Fruit fly (Drosophila melanogaster) whole organism, embryonic: ENCODE measurements around the gene Lrch.

Experiments used
- Adf1 ChIP-seq: fragments of 200-800 bp; sonication (Bioruptor generic); IDR thresholded peaks from 2 replicates; pipeline ENCODE4 v1.3.6; 2022; ENCODE audit warnings: missing biosample characterization, missing genetic modification characterization
- Aef1 ChIP-seq: fragments of 200-800 bp; sonication (Bioruptor generic); IDR thresholded peaks from 3 replicates; pipeline ENCODE4 v1.3.6; 2022; ENCODE audit warnings: missing biosample characterization, missing genetic modification characterization
- BEAF-32 ChIP-seq: fragments of 200-800 bp; sonication (Bioruptor generic); optimal IDR thresholded peaks from 3 replicates; lab custom pipeline; 2017; ENCODE audit warnings: missing biosample characterization, missing genetic modification characterization, mild to moderate bottlenecking, moderate library complexity, missing genetic modification reagents
- C15 ChIP-seq: fragments of 200-800 bp; sonication (Bioruptor generic); IDR thresholded peaks from 3 replicates; pipeline ENCODE4 v1.3.6; 2022; ENCODE audit warnings: missing biosample characterization, missing genetic modification characterization
- CG10462 ChIP-seq: fragments of 200-800 bp; sonication (Bioruptor generic); optimal IDR thresholded peaks from 2 replicates; lab custom pipeline; 2016; ENCODE audit warnings: missing biosample characterization, missing genetic modification characterization
- CG10543 ChIP-seq: fragments of 200-800 bp; sonication (Bioruptor generic); optimal IDR thresholded peaks from 3 replicates; lab custom pipeline; 2017; ENCODE audit warnings: missing biosample characterization, mild to moderate bottlenecking, missing genetic modification characterization, moderate library complexity
- CG11085 ChIP-seq: fragments of 200-800 bp; sonication (Bioruptor generic); IDR thresholded peaks from 2 replicates; pipeline ENCODE4 v1.3.6; 2022; ENCODE audit warnings: missing biosample characterization, missing genetic modification characterization
- CG12155 ChIP-seq: fragments of 200-800 bp; sonication (Bioruptor generic); optimal IDR thresholded peaks from 3 replicates; lab custom pipeline; 2016; ENCODE audit warnings: missing biosample characterization, missing genetic modification characterization
- CG13123 ChIP-seq: fragments of 200-800 bp; sonication (Bioruptor generic); optimal IDR thresholded peaks from 2 replicates; lab custom pipeline; 2016; ENCODE audit warnings: missing biosample characterization, missing genetic modification characterization
- CG15073 ChIP-seq: fragments of 200-800 bp; sonication (Bioruptor generic); optimal IDR thresholded peaks from 2 replicates; lab custom pipeline; 2016; ENCODE audit warnings: missing biosample characterization, missing genetic modification characterization
- CG16815 ChIP-seq: fragments of 200-800 bp; sonication (Bioruptor generic); optimal IDR thresholded peaks from 3 replicates; lab custom pipeline; 2017; ENCODE audit warnings: missing biosample characterization, mild to moderate bottlenecking, missing genetic modification characterization
- CG17186 ChIP-seq: fragments of 200-800 bp; sonication (Bioruptor generic); optimal IDR thresholded peaks from 3 replicates; lab custom pipeline; 2017; ENCODE audit warnings: missing biosample characterization, missing genetic modification reagents, missing genetic modification characterization
- CG17328 ChIP-seq: fragments of 200-800 bp; sonication (Bioruptor generic); IDR thresholded peaks from 2 replicates; pipeline ENCODE4 v1.3.6; 2022; ENCODE audit warnings: missing biosample characterization, missing genetic modification characterization
- CG18262 ChIP-seq: fragments of 200-800 bp; optimal IDR thresholded peaks from 3 replicates; lab custom pipeline; 2019; ENCODE audit warnings: missing biosample characterization, mild to moderate bottlenecking, missing genetic modification characterization, moderate library complexity
- CG32532 ChIP-seq: fragments of 200-800 bp; sonication (Bioruptor generic); IDR thresholded peaks from 2 replicates; pipeline ENCODE4 v1.3.6; 2022; ENCODE audit warnings: missing biosample characterization, missing genetic modification characterization
- CG33213 ChIP-seq: fragments of 200-800 bp; sonication (Bioruptor generic); optimal IDR thresholded peaks from 3 replicates; lab custom pipeline; 2016; ENCODE audit warnings: missing biosample characterization, missing genetic modification characterization
- CG34376 ChIP-seq: fragments of 200-800 bp; sonication (Bioruptor generic); optimal IDR thresholded peaks from 2 replicates; lab custom pipeline; 2018; ENCODE audit warnings: missing biosample characterization, mild to moderate bottlenecking, missing genetic modification characterization
- CG4707 ChIP-seq: fragments of 200-800 bp; sonication (Bioruptor generic); optimal IDR thresholded peaks from 2 replicates; lab custom pipeline; 2018; ENCODE audit warnings: missing biosample characterization, mild to moderate bottlenecking, missing genetic modification characterization, moderate library complexity
- CG6854 ChIP-seq: fragments of 200-800 bp; sonication (Bioruptor generic); optimal IDR thresholded peaks from 3 replicates; lab custom pipeline; 2017; ENCODE audit warnings: missing biosample characterization, mild to moderate bottlenecking, missing genetic modification characterization
- CG8765 ChIP-seq: fragments of 200-800 bp; sonication (Bioruptor generic); IDR thresholded peaks from 2 replicates; pipeline ENCODE4 v1.3.6; 2022; ENCODE audit warnings: missing biosample characterization, missing genetic modification characterization
- CG9797 ChIP-seq: fragments of 200-800 bp; sonication (Bioruptor generic); optimal IDR thresholded peaks from 3 replicates; lab custom pipeline; 2018; ENCODE audit warnings: missing biosample characterization, mild to moderate bottlenecking, missing genetic modification characterization
- CkIIα-i1 ChIP-seq: fragments of 200-800 bp; sonication (Bioruptor generic); IDR thresholded peaks from 2 replicates; pipeline ENCODE4 v1.3.6; 2022; ENCODE audit warnings: missing biosample characterization, missing genetic modification characterization
- Doc3 ChIP-seq: fragments of 200-800 bp; sonication (Bioruptor generic); IDR thresholded peaks from 3 replicates; pipeline ENCODE4 v1.3.6; 2022; ENCODE audit warnings: missing biosample characterization, missing genetic modification characterization; ENCODE audit not compliant: partially characterized antibody
- Drgx ChIP-seq: fragments of 200-800 bp; sonication (Bioruptor generic); IDR thresholded peaks from 2 replicates; pipeline ENCODE4 v1.3.6; 2022; ENCODE audit warnings: missing biosample characterization, missing genetic modification characterization
- E2f1 ChIP-seq: fragments of 200-800 bp; sonication (Bioruptor generic); IDR thresholded peaks from 2 replicates; pipeline ENCODE4 v1.3.6; 2022; ENCODE audit warnings: missing biosample characterization, missing genetic modification characterization
- ERR ChIP-seq: fragments of 200-800 bp; sonication (Bioruptor generic); optimal IDR thresholded peaks from 2 replicates; lab custom pipeline; 2016; ENCODE audit warnings: missing biosample characterization, missing genetic modification characterization
- HLH4C ChIP-seq: fragments of 200-800 bp; sonication (Bioruptor generic); IDR thresholded peaks from 3 replicates; pipeline ENCODE4 v1.3.6; 2022; ENCODE audit warnings: missing biosample characterization, missing genetic modification characterization; ENCODE audit not compliant: partially characterized antibody
- Side ChIP-seq: fragments of 200-800 bp; sonication (Bioruptor generic); optimal IDR thresholded peaks from 2 replicates; lab custom pipeline; 2016; ENCODE audit warnings: missing biosample characterization, missing genetic modification characterization
- abd-A ChIP-seq: fragments of 200-800 bp; sonication (Bioruptor generic); optimal IDR thresholded peaks from 3 replicates; lab custom pipeline; 2019; ENCODE audit warnings: missing biosample characterization, mild to moderate bottlenecking, missing genetic modification characterization, moderate library complexity
- aop ChIP-seq: fragments of 200-800 bp; sonication (Bioruptor generic); IDR thresholded peaks from 2 replicates; pipeline ENCODE4 v1.3.6; 2022; ENCODE audit warnings: missing biosample characterization, missing genetic modification characterization
- cas ChIP-seq: fragments of 200-800 bp; sonication (Bioruptor generic); IDR thresholded peaks from 2 replicates; pipeline ENCODE4 v1.3.6; 2022; ENCODE audit warnings: missing biosample characterization, missing genetic modification characterization
- chn ChIP-seq: fragments of 200-800 bp; sonication (Bioruptor generic); optimal IDR thresholded peaks from 2 replicates; lab custom pipeline; 2016; ENCODE audit warnings: missing biosample characterization, missing genetic modification characterization
- da ChIP-seq: fragments of 200-800 bp; sonication (Bioruptor generic); optimal IDR thresholded peaks from 2 replicates; lab custom pipeline; 2016; ENCODE audit warnings: missing biosample characterization, missing genetic modification characterization
- emc ChIP-seq: fragments of 200-800 bp; sonication (Bioruptor generic); optimal IDR thresholded peaks from 2 replicates; lab custom pipeline; 2016; ENCODE audit warnings: missing biosample characterization, missing genetic modification characterization
- esg ChIP-seq: fragments of 200-800 bp; sonication (Bioruptor generic); conservative IDR thresholded peaks from 2 replicates; pipeline ENCODE4 v1.3.6; 2022; ENCODE audit warnings: missing biosample characterization, missing genetic modification characterization
- grn ChIP-seq: fragments of 200-800 bp; sonication (Bioruptor generic); optimal IDR thresholded peaks from 3 replicates; lab custom pipeline; 2017; ENCODE audit warnings: missing biosample characterization, missing genetic modification characterization
- gt ChIP-seq: fragments of 200-800 bp; sonication (Bioruptor generic); IDR thresholded peaks from 2 replicates; pipeline ENCODE4 v1.3.6; 2022; ENCODE audit warnings: missing biosample characterization, missing genetic modification characterization
- jing ChIP-seq: fragments of 200-800 bp; sonication (Bioruptor generic); optimal IDR thresholded peaks from 2 replicates; lab custom pipeline; 2018; ENCODE audit warnings: missing biosample characterization, mild to moderate bottlenecking, missing genetic modification characterization
- lab ChIP-seq: fragments of 200-800 bp; sonication (Bioruptor generic); optimal IDR thresholded peaks from 3 replicates; lab custom pipeline; 2017; ENCODE audit warnings: missing biosample characterization, missing genetic modification characterization, mild to moderate bottlenecking, moderate library complexity, missing genetic modification reagents
- pzg ChIP-seq: fragments of 200-800 bp; sonication (Bioruptor generic); optimal IDR thresholded peaks from 3 replicates; lab custom pipeline; 2018; ENCODE audit warnings: missing biosample characterization, mild to moderate bottlenecking, missing genetic modification characterization, moderate library complexity
- repo ChIP-seq: fragments of 200-800 bp; sonication (Bioruptor generic); optimal IDR thresholded peaks from 2 replicates; lab custom pipeline; 2016; ENCODE audit warnings: missing biosample characterization, missing genetic modification characterization
- sens-2 ChIP-seq: fragments of 200-800 bp; sonication (Bioruptor generic); IDR thresholded peaks from 2 replicates; pipeline ENCODE4 v1.3.6; 2022; ENCODE audit warnings: missing biosample characterization, missing genetic modification characterization
- sisA ChIP-seq: fragments of 200-800 bp; sonication (Bioruptor generic); IDR thresholded peaks from 2 replicates; pipeline ENCODE4 v1.3.6; 2022; ENCODE audit warnings: missing biosample characterization, missing genetic modification characterization
- tap ChIP-seq: fragments of 200-800 bp; optimal IDR thresholded peaks from 3 replicates; lab custom pipeline; 2019; ENCODE audit warnings: missing biosample characterization, mild to moderate bottlenecking, missing genetic modification characterization, moderate library complexity
- tin ChIP-seq: fragments of 200-800 bp; sonication (Bioruptor generic); optimal IDR thresholded peaks from 3 replicates; lab custom pipeline; 2016; ENCODE audit warnings: missing biosample characterization, missing genetic modification characterization
- tx ChIP-seq: fragments of 200-800 bp; sonication (Bioruptor generic); optimal IDR thresholded peaks from 2 replicates; lab custom pipeline; 2016; ENCODE audit warnings: missing biosample characterization, missing genetic modification characterization
- yki ChIP-seq: fragments of >200 bp; optimal IDR thresholded peaks from 3 replicates; lab custom pipeline; 2018
- z ChIP-seq: fragments of 200-800 bp; sonication (Bioruptor generic); IDR thresholded peaks from 3 replicates; pipeline ENCODE4 v1.3.6; 2022; ENCODE audit warnings: missing biosample characterization, missing genetic modification characterization
- zen ChIP-seq: fragments of 200-800 bp; sonication (Bioruptor generic); optimal IDR thresholded peaks from 3 replicates; lab custom pipeline; 2018; ENCODE audit warnings: missing biosample characterization, mild to moderate bottlenecking, missing genetic modification characterization, moderate library complexity
- zfh1 ChIP-seq: fragments of 200-800 bp; sonication (Bioruptor generic); IDR thresholded peaks from 3 replicates; pipeline ENCODE4 v1.3.6; 2022; ENCODE audit warnings: missing biosample characterization, missing genetic modification characterization

Lrch gene

DNA sequence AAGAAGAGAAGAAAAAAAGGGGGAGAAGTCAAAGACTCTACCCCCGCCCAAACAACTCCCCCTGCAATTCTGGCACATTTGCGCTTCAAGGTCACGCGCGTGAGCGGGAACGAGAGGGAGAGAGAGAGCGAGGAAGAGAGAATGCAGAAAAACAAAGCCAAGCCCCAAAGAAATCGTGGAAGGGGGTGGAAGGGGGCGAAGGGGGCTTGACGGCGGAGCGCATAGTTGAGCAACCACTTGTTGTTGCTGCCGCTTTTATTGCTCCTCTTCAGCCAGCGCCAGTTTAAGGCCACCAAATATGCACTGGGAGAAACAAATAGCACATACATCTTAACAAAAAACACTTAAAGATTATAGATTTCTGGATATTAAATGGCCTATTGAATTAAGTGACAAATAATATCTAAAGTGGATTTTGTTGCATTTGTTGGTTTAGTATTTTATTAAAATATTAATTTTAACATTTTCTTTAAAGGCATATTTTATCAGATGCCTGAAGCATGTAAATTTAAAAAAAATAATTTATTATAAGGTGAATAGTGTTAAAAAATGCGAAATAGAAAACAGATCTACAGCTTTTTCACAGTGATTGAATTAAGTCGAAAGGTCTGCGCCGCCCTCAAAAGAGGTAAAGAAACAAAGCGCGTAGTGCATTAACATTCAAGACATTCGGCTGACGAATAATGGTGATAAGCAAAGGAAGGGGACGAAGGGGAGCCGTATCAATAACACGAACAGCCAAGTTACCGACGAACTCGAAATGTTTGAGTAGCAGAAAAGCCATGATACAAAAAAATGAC lies 46.1 kb upstream of the Lrch start (continued):
- TF ChIP-seq C15 (GFP tag; lab: Robert Waterston, UW) (peak; percentile 72; the same call in 1 of the 3 replicates), ERR (no peak), sisA (GFP tag; lab: Robert Waterston, UW) (peak; percentile 94), CG8765 (GFP tag; lab: Robert Waterston, UW) (no peak), CG17328 (GFP tag; lab: Robert Waterston, UW) (peak; percentile 81), z (GFP tag; lab: Robert Waterston, UW) (0 out of 3 replicates have a peak, but pooled peaks have one; percentile 36), CG16815 (GFP tag; lab: Kevin White, UChicago) (peak; percentile 79), zen (tag; lab: Kevin White, UChicago) (peak; percentile 93), repo (peak; percentile 27), CG10462 (GFP tag; lab: Kevin White, UChicago) (peak; percentile 29), pzg (no peak), lab (GFP tag; lab: Kevin White, UChicago) (peak; percentile 95), CG32532 (GFP tag; lab: Robert Waterston, UW) (peak; percentile 87), tin (GFP tag; lab: Kevin White, UChicago) (peak; percentile 86), tap (peak; percentile 98), CG34376 (GFP tag; lab: Kevin White, UChicago) (peak; percentile 62), CG15073 (peak; percentile 35), CG18262 (tag; lab: Kevin White, UChicago) (peak; percentile 99), CG13123 (GFP tag; lab: Kevin White, UChicago) (peak; percentile 65), cas (GFP tag; lab: Robert Waterston, UW) (peak; percentile 57; the same call in 1 of the 2 replicates), sens-2 (GFP tag; lab: Robert Waterston, UW) (0 out of 2 replicates have a peak, but pooled peaks have one; percentile 12), BEAF-32 (no peak), gt (GFP tag; lab: Robert Waterston, UW) (peak; percentile 71; the same call in 1 of the 2 replicates), CG10543 (peak; percentile 83), CG17186 (GFP tag; lab: Kevin White, UChicago) (peak; percentile 60), grn (GFP tag; lab: Kevin White, UChicago) (no peak), chn (peak; percentile 27), CG6854 (GFP tag; lab: Kevin White, UChicago) (peak; percentile 95), HLH4C (GFP tag; lab: Robert Waterston, UW) (no peak), zfh1 (GFP tag; lab: Robert Waterston, UW) (peak; percentile 54; the same call in 2 of the 3 replicates), CG12155 (peak; percentile 87), CkIIα-i1 (GFP tag; lab: Robert Waterston, UW) (peak; percentile 75; the same call in 1 of the 2 replicates), esg (GFP tag; lab: Robert Waterston, UW) (peak; percentile 93), jing (peak; percentile 53), emc (GFP tag; lab: Kevin White, UChicago) (no peak), E2f1 (GFP tag; lab: Robert Waterston, UW) (peak; percentile 94), CG11085 (peak; percentile 82), Drgx (GFP tag; lab: Robert Waterston, UW) (peak; percentile 81), aop (GFP tag; lab: Robert Waterston, UW) (0 out of 2 replicates have a peak, but pooled peaks have one; percentile 67), abd-A (peak; percentile 87), Aef1 (GFP tag; lab: Robert Waterston, UW) (peak; percentile 94), CG33213 (GFP tag; lab: Kevin White, UChicago) (no peak), Doc3 (no peak), CG4707 (GFP tag; lab: Kevin White, UChicago) (no peak), yki (lab: Kevin White, UChicago) (no peak), Side (peak; percentile 30), Adf1 (GFP tag; lab: Robert Waterston, UW) (peak; percentile 47), da (no peak), tx (GFP tag; lab: Kevin White, UChicago) (peak; percentile 39), CG9797 (GFP tag; lab: Kevin White, UChicago) (no peak)
